Worm (Caenorhabditis elegans): ENCODE measurements around the gene fbxa-220.

DNA sequence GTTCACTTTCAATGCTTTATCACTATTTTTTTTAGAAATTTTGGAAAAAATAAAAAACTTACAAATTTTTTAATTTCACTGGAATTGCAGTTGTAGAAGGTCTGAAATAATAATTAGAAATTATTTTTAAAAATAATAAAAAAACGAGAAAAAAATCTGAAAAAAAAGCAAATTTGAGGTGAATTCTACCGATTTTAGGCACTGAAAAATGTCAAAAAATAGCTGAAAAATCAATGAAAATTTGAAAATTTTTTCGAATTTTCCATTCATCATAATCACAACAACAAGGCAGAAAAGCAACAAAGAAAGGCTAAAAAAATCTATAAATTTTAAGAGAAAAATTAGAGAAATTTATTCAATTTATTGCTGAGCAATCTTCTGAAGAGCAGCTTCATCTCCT lies 16.7 kb upstream of the fbxa-220 start, which contains the start of gene nars-2:
- TF ChIP-seq snpc-1.3 (tag; optimal IDR thresholded peaks at IDR 0.05; ENCODE audit: insufficient read depth) (no peak), unc-62 (GFP tag; optimal IDR thresholded peaks at IDR 0.05) (no peak), F57A8.1 (GFP tag; optimal IDR thresholded peaks at IDR 0.05) (no peak), Y95B8A.8 (GFP tag; IDR thresholded peaks at IDR 0.05) (no peak), ets-4 (GFP tag; optimal IDR thresholded peaks at IDR 0.05) (no peak), snpc-4 (GFP tag; optimal IDR thresholded peaks at IDR 0.05) (no peak), snpc-4 (tag; optimal IDR thresholded peaks at IDR 0.05) (no peak), F33H1.4 (GFP tag; IDR thresholded peaks at IDR 0.05) (no peak), D2030.7 (GFP tag; IDR thresholded peaks at IDR 0.05) (no peak), ama-1 (optimal IDR thresholded peaks at IDR 0.05) (no peak), ama-1 (GFP tag; optimal IDR thresholded peaks at IDR 0.05) (no peak)
